Fruit fly (Drosophila melanogaster): ENCODE data around the gene Alg2.

Alg2 gene

dm6 chr3L:3106908-3107821 is 36.4 kb upstream of the Alg2 start, which contains the start of gene Cht7 (continued):
- TF ChIP-seq dsf (GFP tag; optimal IDR thresholded peaks at IDR 0.05; ENCODE audit: borderline replicate concordance) (no peak), OdsH (GFP tag; optimal IDR thresholded peaks at IDR 0.05) (peak; percentile 92), CG32264 (GFP tag; optimal IDR thresholded peaks at IDR 0.05) (peak; percentile 48), Rel (GFP tag; optimal IDR thresholded peaks at IDR 0.05) (peak; percentile 47), Rel (tag; optimal IDR thresholded peaks at IDR 0.05) (peak; percentile 16), sv (GFP tag; optimal IDR thresholded peaks at IDR 0.05) (peak; percentile 90), sage (GFP tag; optimal IDR thresholded peaks at IDR 0.05) (peak; percentile 61), jim (GFP tag; optimal IDR thresholded peaks at IDR 0.05) (no peak), Myc (optimal IDR thresholded peaks at IDR 0.05) (no peak), psq (GFP tag; optimal IDR thresholded peaks at IDR 0.05) (peak; percentile 83), dl (GFP tag; optimal IDR thresholded peaks at IDR 0.05; ENCODE audit: insufficient read depth in 1 of 2, partially characterized antibody in 2 of 2) (no peak)

DNA sequence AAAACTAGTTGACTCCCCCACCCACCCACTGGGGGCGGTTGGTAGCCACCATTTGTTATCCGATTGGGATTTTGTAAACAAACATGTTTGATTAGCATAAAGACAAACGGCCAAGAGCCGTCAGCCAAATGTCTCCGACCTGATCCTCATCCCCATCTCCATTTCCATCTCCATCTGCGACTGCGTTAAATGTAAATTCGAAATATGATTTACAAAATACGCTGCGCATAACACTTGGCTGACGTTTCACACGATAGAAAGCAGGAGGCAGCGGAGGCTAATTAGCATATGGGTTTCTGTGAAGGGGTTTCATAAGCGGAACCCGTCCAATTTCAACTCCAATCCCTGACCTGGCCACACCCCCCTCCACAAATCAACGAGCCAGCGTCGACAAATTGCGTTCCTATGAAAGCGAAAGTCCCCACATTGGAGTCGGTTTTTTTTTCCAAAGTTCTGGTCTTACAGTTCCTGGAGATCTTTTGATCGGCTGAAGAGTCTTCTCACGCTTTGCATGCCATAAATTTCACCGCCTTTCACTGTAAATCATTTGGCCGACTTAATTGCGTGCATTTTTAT is 35.5 kb upstream of the Alg2 start:
- TF ChIP-seq Hr78 (GFP tag; optimal IDR thresholded peaks at IDR 0.05) (no peak), CrebA (GFP tag; optimal IDR thresholded peaks at IDR 0.05; ENCODE audit: borderline replicate concordance) (no peak), h (GFP tag; optimal IDR thresholded peaks at IDR 0.05) (no peak), dl (GFP tag; optimal IDR thresholded peaks at IDR 0.05; ENCODE audit: insufficient read depth in 1 of 2, partially characterized antibody in 2 of 2) (no peak), br (GFP tag; optimal IDR thresholded peaks at IDR 0.05) (no peak), brk (GFP tag; optimal IDR thresholded peaks at IDR 0.05) (no peak), Mio (GFP tag; optimal IDR thresholded peaks at IDR 0.05) (no peak), fru (GFP tag; optimal IDR thresholded peaks at IDR 0.05) (no peak), woc (GFP tag; optimal IDR thresholded peaks at IDR 0.05) (no peak), pan (optimal IDR thresholded peaks at IDR 0.05) (no peak), GATAd (GFP tag; optimal IDR thresholded peaks at IDR 0.05) (no peak), Dif (GFP tag; optimal IDR thresholded peaks at IDR 0.05; ENCODE audit: partially characterized antibody) (no peak), Hr83 (GFP tag; optimal IDR thresholded peaks at IDR 0.05; ENCODE audit: poor library complexity, severe bottlenecking) (no peak), CG9705 (GFP tag; optimal IDR thresholded peaks at IDR 0.05) (no peak), ey (GFP tag; optimal IDR thresholded peaks at IDR 0.05) (no peak), CG32264 (GFP tag; optimal IDR thresholded peaks at IDR 0.05) (no peak)

DNA sequence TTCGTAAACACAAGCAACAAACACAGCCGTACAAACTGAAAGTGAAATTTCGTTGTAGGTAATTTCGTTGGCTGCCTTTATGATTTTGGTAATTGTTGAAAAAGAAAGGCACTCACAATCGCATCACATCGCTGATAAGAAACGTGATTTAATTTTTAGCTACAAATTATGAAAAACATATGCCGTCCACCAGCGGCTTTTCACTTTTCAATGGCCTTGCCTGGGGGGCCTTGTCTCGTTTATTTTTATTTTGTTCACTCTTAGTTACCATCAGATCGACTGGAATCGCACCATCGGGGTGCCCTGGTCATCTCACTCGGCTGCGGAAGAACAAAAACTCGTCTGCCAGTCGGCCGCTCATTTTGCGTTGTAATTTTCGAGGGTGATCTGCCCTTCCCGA is 34.6 kb upstream of the Alg2 start:
- TF ChIP-seq pan (optimal IDR thresholded peaks at IDR 0.05): no peak
- no peak for TF ChIP-seq sv (GFP tag; optimal IDR thresholded peaks at IDR 0.05)
- TF ChIP-seq jim (GFP tag; optimal IDR thresholded peaks at IDR 0.05): no peak
- TF ChIP-seq Dif (GFP tag; optimal IDR thresholded peaks at IDR 0.05; ENCODE audit: partially characterized antibody): no peak
- TF ChIP-seq Jra (GFP tag; optimal IDR thresholded peaks at IDR 0.05): no peak
- TF ChIP-seq OdsH (GFP tag; optimal IDR thresholded peaks at IDR 0.05): no peak
- TF ChIP-seq Mio (GFP tag; optimal IDR thresholded peaks at IDR 0.05): no peak
- TF ChIP-seq HLH106 (tag; optimal IDR thresholded peaks at IDR 0.05): no peak
- TF ChIP-seq sage (GFP tag; optimal IDR thresholded peaks at IDR 0.05): no peak
- TF ChIP-seq Dfd (GFP tag; optimal IDR thresholded peaks at IDR 0.05): no peak
- no peak for TF ChIP-seq Hr78 (GFP tag; optimal IDR thresholded peaks at IDR 0.05)

dm6 chr3L:3109417-3110090 is 34.1 kb upstream of the Alg2 start:
- TF ChIP-seq rgr (GFP tag; optimal IDR thresholded peaks at IDR 0.05) (no peak), Dif (GFP tag; optimal IDR thresholded peaks at IDR 0.05; ENCODE audit: partially characterized antibody) (peak; percentile 44), psq (GFP tag; optimal IDR thresholded peaks at IDR 0.05) (peak; percentile 81), woc (GFP tag; optimal IDR thresholded peaks at IDR 0.05) (peak; percentile 85), HLH106 (tag; optimal IDR thresholded peaks at IDR 0.05) (peak; percentile 41), tai (GFP tag; optimal IDR thresholded peaks at IDR 0.05) (peak; percentile 3), dsf (GFP tag; optimal IDR thresholded peaks at IDR 0.05; ENCODE audit: borderline replicate concordance) (no peak), ey (GFP tag; optimal IDR thresholded peaks at IDR 0.05) (peak; percentile 22), Hr78 (GFP tag; optimal IDR thresholded peaks at IDR 0.05) (no peak)
